Fruit fly (Drosophila melanogaster) S2 (cell line): Measurements from ENCODE around the gene Vha68-2.

Source experiments
- CG8478 ChIP-seq: fragments of >200 bp; optimal IDR thresholded peaks from 2 replicates; lab custom pipeline; 2018
- CTCF ChIP-seq, 2 experiments: fragments of >200 bp; optimal IDR thresholded peaks; 2 replicates each; lab custom pipeline; 2018

DNA sequence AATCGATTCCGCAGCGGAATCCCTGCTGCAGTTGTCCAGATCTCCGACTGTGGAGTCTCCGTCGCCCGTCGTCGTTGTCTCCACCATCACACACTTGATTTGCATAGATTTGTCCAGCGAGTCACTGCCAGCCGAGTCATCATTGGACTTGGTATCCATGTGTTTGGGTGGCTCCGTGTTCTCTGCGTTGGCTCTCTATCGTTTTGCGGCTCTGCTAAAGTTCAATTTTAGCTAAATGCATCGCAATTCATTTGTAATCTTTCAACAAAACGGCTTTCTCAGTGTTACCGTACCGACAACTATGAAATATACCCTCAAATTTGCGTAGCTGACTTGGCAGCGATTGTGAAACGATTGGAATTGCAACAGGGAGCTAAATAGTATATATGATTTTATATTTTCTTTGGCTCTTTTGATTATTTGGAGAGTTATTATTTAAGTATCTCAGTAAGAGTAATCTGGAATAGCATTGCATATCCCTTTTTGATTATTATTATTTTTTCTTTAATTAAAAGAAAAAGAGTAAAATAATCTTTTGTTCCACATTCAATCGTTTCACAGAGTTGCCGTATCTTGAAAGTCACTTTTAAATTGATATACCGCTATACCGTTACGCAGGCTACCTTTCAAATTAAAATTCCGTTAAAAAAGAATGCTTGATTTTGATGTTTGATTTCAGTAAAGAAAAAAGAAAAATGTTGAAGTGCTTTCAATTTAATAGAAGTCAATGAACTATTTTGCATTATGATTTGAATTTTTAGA lies 47.1 kb downstream of the Vha68-2 start, which contains the start of gene CG9933:
- TF ChIP-seq CG8478 (lab: Kevin White, UChicago) (no peak), CTCF (optimal IDR thresholded peaks at IDR 0.05; lab: Kevin White, UChicago) (no peak)
